Worm (Caenorhabditis elegans) whole organism, late embryonic: ENCODE data around the gene T10B10.9.

Experiments used
- C08G9.2 ChIP-seq: sonication (generic microtip); optimal IDR thresholded peaks from 2 replicates; lab custom pipeline; 2016; ENCODE audit warnings: mild to moderate bottlenecking, missing genetic modification characterization, moderate library complexity, missing compliant biosample characterization
- C38D4.7 ChIP-seq: fragments of 200-800 bp; sonication (Bioruptor generic); optimal IDR thresholded peaks from 2 replicates; lab custom pipeline; 2018; ENCODE audit warnings: mild to moderate bottlenecking, missing genetic modification characterization, moderate library complexity, missing compliant biosample characterization
- K02D7.2 ChIP-seq: sonication (generic microtip); optimal IDR thresholded peaks from 2 replicates; lab custom pipeline; 2017; ENCODE audit warnings: mild to moderate bottlenecking, missing genetic modification characterization, missing compliant biosample characterization
- K09A11.1 ChIP-seq: sonication (generic microtip); optimal IDR thresholded peaks from 2 replicates; lab custom pipeline; 2017; ENCODE audit warnings: antibody characterized with exemption, mild to moderate bottlenecking, missing genetic modification characterization, missing compliant biosample characterization; ENCODE audit not compliant: insufficient read depth
- Y22D7AL.16 ChIP-seq: sonication (generic microtip); optimal IDR thresholded peaks from 2 replicates; lab custom pipeline; 2016; ENCODE audit warnings: missing genetic modification characterization, missing compliant biosample characterization
- ahr-1 ChIP-seq: sonication (generic microtip); optimal IDR thresholded peaks from 2 replicates; lab custom pipeline; 2016; ENCODE audit warnings: missing genetic modification characterization, missing compliant biosample characterization
- ama-1 ChIP-seq: fragments of 150-350 bp; optimal IDR thresholded peaks from 2 replicates; lab custom pipeline; 2014
- ceh-18 ChIP-seq: sonication (generic microtip); optimal IDR thresholded peaks from 2 replicates; lab custom pipeline; 2016; ENCODE audit warnings: missing genetic modification characterization, missing compliant biosample characterization
- ceh-19 ChIP-seq: fragments of 200-800 bp; sonication (Bioruptor generic); optimal IDR thresholded peaks from 2 replicates; lab custom pipeline; 2018; ENCODE audit warnings: mild to moderate bottlenecking, missing genetic modification characterization, missing compliant biosample characterization
- ceh-22 ChIP-seq: sonication (generic microtip); optimal IDR thresholded peaks from 2 replicates; lab custom pipeline; 2017; ENCODE audit warnings: missing biosample characterization, missing genetic modification characterization
- ceh-24 ChIP-seq: sonication (generic microtip); optimal IDR thresholded peaks from 2 replicates; lab custom pipeline; 2016; ENCODE audit warnings: mild to moderate bottlenecking, missing genetic modification characterization, missing compliant biosample characterization
- ceh-30 ChIP-seq: fragments of 150-350 bp; optimal IDR thresholded peaks from 2 replicates; lab custom pipeline; 2014; ENCODE audit warnings: missing biosample characterization, missing genetic modification characterization
- ceh-34 ChIP-seq: sonication (generic microtip); optimal IDR thresholded peaks from 2 replicates; lab custom pipeline; 2016; ENCODE audit warnings: mild to moderate bottlenecking, missing genetic modification characterization, missing compliant biosample characterization
- ceh-48 ChIP-seq: sonication (generic microtip); optimal IDR thresholded peaks from 2 replicates; lab custom pipeline; 2016; ENCODE audit warnings: missing genetic modification characterization, inconsistent platforms, missing compliant biosample characterization
- ceh-9 ChIP-seq: sonication (generic microtip); optimal IDR thresholded peaks from 2 replicates; lab custom pipeline; 2016; ENCODE audit warnings: mild to moderate bottlenecking, missing genetic modification characterization, inconsistent platforms, missing compliant biosample characterization
- elt-2 ChIP-seq: sonication (generic microtip); optimal IDR thresholded peaks from 2 replicates; lab custom pipeline; 2016; ENCODE audit warnings: missing genetic modification reagents, missing genetic modification characterization, missing compliant biosample characterization
- elt-4 ChIP-seq: sonication (generic microtip); optimal IDR thresholded peaks from 2 replicates; lab custom pipeline; 2016; ENCODE audit warnings: missing genetic modification characterization, missing compliant biosample characterization
- fkh-6 ChIP-seq: sonication (generic microtip); optimal IDR thresholded peaks from 2 replicates; lab custom pipeline; 2016; ENCODE audit warnings: missing genetic modification characterization, missing compliant biosample characterization
- gmeb-2 ChIP-seq: sonication (generic microtip); optimal IDR thresholded peaks from 2 replicates; lab custom pipeline; 2016; ENCODE audit warnings: missing genetic modification characterization, inconsistent platforms, missing compliant biosample characterization
- hlh-30 ChIP-seq: sonication (generic microtip); optimal IDR thresholded peaks from 2 replicates; lab custom pipeline; 2017; ENCODE audit warnings: antibody characterized with exemption, missing genetic modification characterization, missing compliant biosample characterization; ENCODE audit not compliant: insufficient read depth
- hlh-6 ChIP-seq: sonication (generic microtip); optimal IDR thresholded peaks from 2 replicates; lab custom pipeline; 2016; ENCODE audit warnings: missing genotype, missing genetic modification characterization, missing compliant biosample characterization
- lin-11 ChIP-seq: fragments of 200-800 bp; sonication (Bioruptor generic); optimal IDR thresholded peaks from 2 replicates; lab custom pipeline; 2018; ENCODE audit warnings: mild to moderate bottlenecking, missing genetic modification characterization, missing compliant biosample characterization
- madf-2 ChIP-seq: sonication (generic microtip); optimal IDR thresholded peaks from 2 replicates; lab custom pipeline; 2017; ENCODE audit warnings: missing genetic modification characterization, missing compliant biosample characterization
- nfya-1 ChIP-seq: sonication (generic microtip); optimal IDR thresholded peaks from 2 replicates; lab custom pipeline; 2017; ENCODE audit warnings: missing genetic modification characterization, mild to moderate bottlenecking, missing compliant biosample characterization, antibody characterized with exemption, moderate library complexity
- odd-2 ChIP-seq: sonication (generic microtip); optimal IDR thresholded peaks from 2 replicates; lab custom pipeline; 2017; ENCODE audit warnings: antibody characterized with exemption, mild to moderate bottlenecking, missing genetic modification characterization, missing compliant biosample characterization
- pha-2 ChIP-seq: sonication (generic microtip); optimal IDR thresholded peaks from 2 replicates; lab custom pipeline; 2017; ENCODE audit warnings: mild to moderate bottlenecking, missing genetic modification characterization, missing compliant biosample characterization
- rnt-1 ChIP-seq: sonication (generic microtip); optimal IDR thresholded peaks from 2 replicates; lab custom pipeline; 2016; ENCODE audit warnings: missing genetic modification characterization, missing compliant biosample characterization
- sdc-2 ChIP-seq: sonication (generic microtip); optimal IDR thresholded peaks from 2 replicates; lab custom pipeline; 2016; ENCODE audit warnings: missing genotype, missing genetic modification characterization, missing compliant biosample characterization
- sox-4 ChIP-seq: sonication (generic microtip); optimal IDR thresholded peaks from 2 replicates; lab custom pipeline; 2017; ENCODE audit warnings: mild to moderate bottlenecking, missing genetic modification characterization, inconsistent platforms, missing compliant biosample characterization
- syd-9 ChIP-seq: sonication (generic microtip); optimal IDR thresholded peaks from 2 replicates; lab custom pipeline; 2016; ENCODE audit warnings: mild to moderate bottlenecking, missing genetic modification characterization, moderate library complexity, missing compliant biosample characterization
- tbx-2 ChIP-seq: sonication (generic microtip); optimal IDR thresholded peaks from 2 replicates; lab custom pipeline; 2016; ENCODE audit warnings: missing genetic modification characterization, missing compliant biosample characterization
- tbx-7 ChIP-seq: sonication (generic microtip); optimal IDR thresholded peaks from 2 replicates; lab custom pipeline; 2016; ENCODE audit warnings: missing genotype, missing genetic modification characterization, missing compliant biosample characterization
- unc-3 ChIP-seq, 2 experiments: fragments of 200-800 bp in 1 of 2; sonication (Bioruptor generic) in 1 of 2; sonication (generic microtip) in 1 of 2; conservative IDR thresholded peaks in 1 of 2; optimal IDR thresholded peaks in 1 of 2; 2 replicates each; pipeline versions ENCODE4 v1.3.6 to Lab custom; 2016 to 2022; ENCODE audit warnings: missing compliant biosample characterization in 2 of 2, missing genetic modification characterization in 2 of 2, missing genetic modification reagents in 1 of 2
- unc-42 ChIP-seq: sonication (generic microtip); optimal IDR thresholded peaks from 2 replicates; lab custom pipeline; 2016; ENCODE audit warnings: missing genotype, missing genetic modification characterization, missing compliant biosample characterization
- unc-55 ChIP-seq: sonication (generic microtip); optimal IDR thresholded peaks from 2 replicates; lab custom pipeline; 2017; ENCODE audit warnings: missing biosample characterization, missing genetic modification reagents, missing genetic modification characterization
- ztf-16 ChIP-seq: sonication (generic microtip); optimal IDR thresholded peaks from 2 replicates; lab custom pipeline; 2017; ENCODE audit warnings: missing genetic modification characterization, missing compliant biosample characterization

Gene T10B10.9

ce11 chrX:15160923-15161322, 3.3 kb upstream of the T10B10.9 start:
- TF ChIP-seq pha-2 (no peak), unc-55 (GFP tag; lab: Kevin White, UChicago) (no peak)
- TF ChIP-seq, all 69 proteins: peak for 0

DNA sequence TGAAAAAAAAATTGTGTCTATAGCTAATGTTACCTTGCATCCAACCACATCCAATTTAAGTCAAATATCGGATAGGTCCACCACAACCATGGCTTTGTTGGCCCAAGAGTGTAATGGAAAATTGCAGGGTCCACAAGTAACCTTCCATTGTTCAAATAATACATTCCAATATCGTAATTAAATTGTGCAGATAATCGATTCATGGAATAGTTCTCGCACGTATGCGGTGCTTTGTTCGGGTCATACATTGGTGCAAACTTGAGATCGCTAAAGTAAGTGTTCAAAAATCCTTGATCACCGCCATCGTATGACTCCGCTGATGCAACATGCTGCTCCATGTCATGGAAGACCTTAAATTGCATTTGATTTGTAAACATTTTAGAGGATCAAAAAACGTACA, 1.1 kb upstream of the T10B10.9 start:
- TF ChIP-seq unc-42 (tag; lab: Kevin White, UChicago) (no peak), C38D4.7 (no peak)

DNA sequence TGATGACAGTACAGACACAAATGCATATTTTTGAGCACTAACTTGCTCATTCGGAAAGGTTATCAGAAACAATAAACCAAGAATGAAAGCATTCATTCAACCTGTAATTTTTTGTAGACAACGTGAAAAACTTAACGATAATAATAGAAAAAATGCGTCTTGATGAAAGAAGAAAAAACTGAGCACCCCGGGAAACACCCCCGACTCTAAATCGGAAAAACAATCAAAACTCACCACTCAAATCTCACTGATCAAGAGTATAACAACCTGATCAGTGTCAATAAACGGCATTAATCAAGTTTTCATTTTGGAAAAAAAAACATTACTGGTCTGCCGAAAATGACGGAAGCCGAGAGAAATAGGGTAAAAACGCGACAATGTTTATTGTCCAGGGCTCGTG, 1.9 kb downstream of the T10B10.9 start, which contains the start of gene T10B10.8:
Gene T10B10.8, minus strand, starts transcription at position 101 of the 400 bp plus-strand sequence.
- TF ChIP-seq ahr-1 (tag; lab: Kevin White, UChicago), result no peak
- no peak for TF ChIP-seq ceh-22 (tag; lab: Kevin White, UChicago)
- TF ChIP-seq fkh-6 (tag; lab: Kevin White, UChicago), result no peak
- TF ChIP-seq nfya-1 (tag; lab: Kevin White, UChicago), result no peak
- TF ChIP-seq Y22D7AL.16 (tag; lab: Kevin White, UChicago), result no peak
- TF ChIP-seq gmeb-2 (tag; lab: Kevin White, UChicago), result no peak
- TF ChIP-seq ceh-9, result no peak
- TF ChIP-seq hlh-30 (tag; lab: Kevin White, UChicago), result no peak
- TF ChIP-seq ceh-18 (tag; lab: Kevin White, UChicago), result no peak
- TF ChIP-seq syd-9 (tag; lab: Kevin White, UChicago), result no peak
- TF ChIP-seq odd-2 (tag; lab: Kevin White, UChicago), result no peak
- no peak for TF ChIP-seq ceh-34 (tag; lab: Kevin White, UChicago)
- TF ChIP-seq ama-1, result no peak
- TF ChIP-seq sox-4 (tag; lab: Kevin White, UChicago), result no peak
- TF ChIP-seq ceh-19 (GFP tag; lab: Kevin White, UChicago), result no peak
- no peak for TF ChIP-seq C08G9.2
- TF ChIP-seq tbx-2 (tag; lab: Kevin White, UChicago), result no peak
- TF ChIP-seq K02D7.2 (tag; lab: Kevin White, UChicago), result no peak
- TF ChIP-seq elt-2 (tag; lab: Kevin White, UChicago), result no peak
- no peak for TF ChIP-seq madf-2 (tag; lab: Kevin White, UChicago)

- TF ChIP-seq sdc-2 (no peak), hlh-6 (no peak), ceh-48 (tag; lab: Kevin White, UChicago) (no peak), K09A11.1 (tag; lab: Kevin White, UChicago) (no peak), tbx-7 (tag; lab: Kevin White, UChicago) (no peak), rnt-1 (tag; lab: Kevin White, UChicago) (no peak), ceh-24 (tag; lab: Kevin White, UChicago) (no peak), unc-3 (GFP tag; conservative IDR thresholded peaks at IDR 0.05; lab: Robert Waterston, UW) (no peak), unc-3 (tag; optimal IDR thresholded peaks at IDR 0.05; lab: Kevin White, UChicago) (no peak), ceh-30 (tag; lab: Kevin White, UChicago) (no peak), lin-11 (tag; lab: Kevin White, UChicago) (no peak), fkh-6 (tag; lab: Kevin White, UChicago) (no peak), ztf-16 (tag; lab: Kevin White, UChicago) (no peak), elt-4 (no peak), syd-9 (tag; lab: Kevin White, UChicago) (no peak)
Measured at ce11 chrX:15167692-15168091, 3.5 kb downstream of the T10B10.9 start.
